Fruit fly (Drosophila melanogaster) whole organism, larva: ENCODE results near the gene Usp47.

Experiments
- noc ChIP-seq: fragments of 200-800 bp; sonication (Bioruptor generic); optimal IDR thresholded peaks from 3 replicates; lab custom pipeline; 2019; ENCODE audit warnings: missing biosample characterization, mild to moderate bottlenecking, missing genetic modification characterization, moderate library complexity

The Usp47 gene

dm6 chr3L:5777114-5777513 lies 24.3 kb downstream of the Usp47 start, which contains the start of gene vito:
TSS of gene vito (minus strand) at chr3L:5777333.
- TF ChIP-seq noc, result no peak

dm6 chr3L:5779476-5780401 lies 27.0 kb downstream of the Usp47 start, which contains the start of the genes Myt1, PGRP-LD and Pmi:
TSS of gene Myt1 (minus strand) at chr3L:5779591.
TSS of gene PGRP-LD (plus strand) at chr3L:5780051.
TSS of gene Pmi (plus strand) at chr3L:5780051.
- no peak for TF ChIP-seq noc

dm6 chr3L:5785237-5786062 lies 32.7 kb downstream of the Usp47 start:
- TF ChIP-seq noc, result no peak

- no peak for TF ChIP-seq noc
Measured at dm6 chr3L:5786604-5787003, 33.8 kb downstream of the Usp47 start, which contains the start of gene Cralbp. TSS of gene Cralbp (minus strand) at chr3L:5786718.

- no peak for TF ChIP-seq noc
Measured at dm6 chr3L:5787476-5787875, 34.7 kb downstream of the Usp47 start.

- TF ChIP-seq noc, result no peak
Measured at dm6 chr3L:5788823-5789222, 36.0 kb downstream of the Usp47 start.

dm6 chr3L:5789663-5790062 lies 36.9 kb downstream of the Usp47 start:
- TF ChIP-seq noc, result no peak

- TF ChIP-seq noc, result no peak
Measured at dm6 chr3L:5793967-5794366, 41.2 kb downstream of the Usp47 start, which contains the start of gene Bre1. TSS of gene Bre1 (minus strand) at chr3L:5794192.

dm6 chr3L:5796493-5796998 lies 43.8 kb downstream of the Usp47 start, which contains the start of gene Tektin-C:
TSS of gene Tektin-C (minus strand) at chr3L:5796543.
- TF ChIP-seq noc, result no peak

dm6 chr3L:5797274-5797673 lies 44.5 kb downstream of the Usp47 start:
- TF ChIP-seq noc, result no peak

- TF ChIP-seq noc, result no peak
Measured at dm6 chr3L:5802063-5802531, 49.3 kb downstream of the Usp47 start.

dm6 chr3L:5802733-5803132 lies 50.0 kb downstream of the Usp47 start, which contains the start of gene CG42272:
TSS of gene CG42272 (plus strand) at chr3L:5803033.
- TF ChIP-seq noc, result no peak

dm6 chr3L:5807370-5808100 lies 54.8 kb downstream of the Usp47 start:
- no peak for TF ChIP-seq noc

dm6 chr3L:5808101-5808433 lies 55.3 kb downstream of the Usp47 start:
- TF ChIP-seq noc, result peak; percentile 52

- TF ChIP-seq noc, result peak; percentile 57
Measured at dm6 chr3L:5808540-5809200, 55.9 kb downstream of the Usp47 start.
